Worm (Caenorhabditis elegans) whole organism, L4/young adult: ENCODE measurements around the gene srd-47.

Experiments
- W03F9.2 ChIP-seq: fragments of 150-350 bp; optimal IDR thresholded peaks from 2 replicates; lab custom pipeline; 2014; ENCODE audit warnings: missing biosample characterization, missing genetic modification characterization
- dao-5 ChIP-seq: sonication (generic microtip); optimal IDR thresholded peaks from 2 replicates; lab custom pipeline; 2016; ENCODE audit warnings: missing genotype, missing genetic modification characterization, moderate library complexity, missing compliant biosample characterization
- him-1 ChIP-seq: sonication (generic microtip); optimal IDR thresholded peaks from 2 replicates; lab custom pipeline; 2016; ENCODE audit warnings: missing genotype, missing genetic modification reagents, missing genetic modification characterization, missing compliant biosample characterization

The srd-47 gene

ce11 chrX:12375783-12376182, 42.3 kb downstream of the srd-47 start:
- TF ChIP-seq him-1 (tag; lab: Kevin White, UChicago): no peak
- TF ChIP-seq W03F9.2 (tag; lab: Kevin White, UChicago): no peak

DNA sequence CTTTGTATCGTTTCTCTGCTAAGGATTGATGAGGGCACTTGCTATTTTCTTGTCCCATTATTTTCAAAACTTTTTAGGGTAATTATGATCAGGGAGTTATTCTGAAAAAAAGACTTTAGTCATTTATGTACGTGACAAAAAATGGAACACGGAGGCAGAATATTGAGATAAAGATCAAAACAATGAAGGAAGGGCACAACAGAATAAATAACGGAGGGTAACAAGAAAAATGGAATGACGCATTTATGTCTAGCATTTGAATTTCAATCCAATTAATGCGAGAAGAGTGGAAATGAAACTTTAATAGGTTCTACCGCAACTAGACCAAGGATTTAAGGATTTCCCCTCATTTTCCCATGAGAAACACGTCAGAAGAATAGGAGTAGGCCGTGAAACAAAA, 44.9 kb downstream of the srd-47 start, which contains the start of gene glb-13:
glb-13 (minus strand) TSS at position 101 of the 400 bp plus-strand sequence.
- TF ChIP-seq him-1 (tag; lab: Kevin White, UChicago) (no peak), dao-5 (tag; lab: Kevin White, UChicago) (no peak), W03F9.2 (tag; lab: Kevin White, UChicago) (no peak)
